Worm (Caenorhabditis elegans): Measurements from ENCODE around the gene dbn-1.

- TF ChIP-seq ama-1 (optimal IDR thresholded peaks at IDR 0.05): no peak
- no peak for TF ChIP-seq ama-1 (GFP tag; optimal IDR thresholded peaks at IDR 0.05)
- no peak for TF ChIP-seq madf-10 (tag; optimal IDR thresholded peaks at IDR 0.05)
- TF ChIP-seq unc-62 (GFP tag; optimal IDR thresholded peaks at IDR 0.05): no peak
- no peak for TF ChIP-seq D2030.7 (GFP tag; IDR thresholded peaks at IDR 0.05)
- no peak for TF ChIP-seq ceh-79 (tag; optimal IDR thresholded peaks at IDR 0.05)
These were observed 43.4 kb downstream of the dbn-1 start for ce11 chrIII:13718403-13718969.

Data from whole organism, young adult.